ENCODE assay signal across 5 worm cellular contexts in genomic region chrIV:11306548-11306947, ce11.
TF ChIP-seq lines count a peak whose summit lies in the region.

TSS of gene B0035.13 (minus strand) at chrIV:11306720.

TF ChIP-seq in whole organism, L1 larva, 84 proteins besides CTCF, POLR2A, EP300 and RAD21:
- TF ChIP-seq elt-2 (tag; optimal IDR thresholded peaks at IDR 0.05; lab: Kevin White, UChicago) (peak; percentile 42), sptf-1 (tag; optimal IDR thresholded peaks at IDR 0.05; lab: Kevin White, UChicago) (no peak), efl-1 (optimal IDR thresholded peaks at IDR 0.05; lab: Kevin White, UChicago) (no peak), efl-1 (GFP tag; optimal IDR thresholded peaks at IDR 0.05 in 1 of 2; lab: Kevin White, UChicago) (peak in 1 of 2 experiments; percentile 19), nhr-84 (tag; optimal IDR thresholded peaks at IDR 0.05; lab: Kevin White, UChicago) (no peak), ceh-8 (GFP tag; optimal IDR thresholded peaks at IDR 0.05; lab: Kevin White, UChicago) (no peak), C34B4.2 (tag; optimal IDR thresholded peaks at IDR 0.05; lab: Kevin White, UChicago) (no peak)

TF ChIP-seq in whole organism, L2 larva, 48 proteins besides CTCF, POLR2A, EP300 and RAD21:
- peak; percentile 10 for TF ChIP-seq fos-1 (tag; optimal IDR thresholded peaks at IDR 0.05; lab: Kevin White, UChicago)
- no peak for TF ChIP-seq ceh-16 (tag; optimal IDR thresholded peaks at IDR 0.05; lab: Kevin White, UChicago)

TF ChIP-seq in whole organism, L3 larva, 47 proteins besides CTCF, POLR2A, EP300 and RAD21:
- TF ChIP-seq elt-1 (tag; optimal IDR thresholded peaks at IDR 0.05; lab: Kevin White, UChicago) (no peak), lin-15B (tag; optimal IDR thresholded peaks at IDR 0.05; lab: Kevin White, UChicago) (no peak), pqm-1 (tag; optimal IDR thresholded peaks at IDR 0.05; lab: Kevin White, UChicago) (no peak), egl-27 (tag; optimal IDR thresholded peaks at IDR 0.05; lab: Kevin White, UChicago) (no peak), elt-2 (tag; optimal IDR thresholded peaks at IDR 0.05; lab: Kevin White, UChicago) (peak; percentile 61)

TF ChIP-seq in whole organism, L4 larva, 104 proteins besides CTCF, POLR2A, EP300 and RAD21:
- TF ChIP-seq php-3 (GFP tag; IDR thresholded peaks at IDR 0.05; lab: Robert Waterston, UW) (peak; percentile 95), R02D3.7 (tag; optimal IDR thresholded peaks at IDR 0.05; lab: Kevin White, UChicago) (no peak), pha-4 (GFP tag; IDR thresholded peaks at IDR 0.05; lab: Robert Waterston, UW) (no peak), pha-4 (tag; optimal IDR thresholded peaks at IDR 0.05; lab: Kevin White, UChicago) (no peak), daf-19 (GFP tag; conservative IDR thresholded peaks at IDR 0.05; lab: Robert Waterston, UW) (no peak), ZK337.2 (GFP tag; IDR thresholded peaks at IDR 0.05; lab: Robert Waterston, UW) (no peak), nhr-28 (tag; optimal IDR thresholded peaks at IDR 0.05; lab: Kevin White, UChicago) (peak; percentile 43), cey-2 (tag; optimal IDR thresholded peaks at IDR 0.05; lab: Kevin White, UChicago; ENCODE audit: borderline replicate concordance, insufficient read depth) (no peak), F10B5.3 (tag; optimal IDR thresholded peaks at IDR 0.05; lab: Kevin White, UChicago) (no peak), nhr-76 (tag; optimal IDR thresholded peaks at IDR 0.05; lab: Kevin White, UChicago) (no peak), nhr-77 (tag; optimal IDR thresholded peaks at IDR 0.05; lab: Kevin White, UChicago) (peak; percentile 45), madf-9 (GFP tag; conservative IDR thresholded peaks at IDR 0.05; lab: Robert Waterston, UW) (no peak), daf-16 (GFP tag; optimal IDR thresholded peaks at IDR 0.05; lab: Kevin White, UChicago) (no peak), daf-16 (tag; optimal IDR thresholded peaks at IDR 0.05; lab: Kevin White, UChicago) (peak; percentile 39), ceh-44 (GFP tag; IDR thresholded peaks at IDR 0.05; lab: Robert Waterston, UW) (no peak), hlh-30 (tag; optimal IDR thresholded peaks at IDR 0.05; lab: Kevin White, UChicago; ENCODE audit: insufficient read depth) (peak; percentile 14), pqm-1 (tag; optimal IDR thresholded peaks at IDR 0.05; lab: Kevin White, UChicago) (peak; percentile 35), hlh-11 (tag; optimal IDR thresholded peaks at IDR 0.05; lab: Kevin White, UChicago) (peak; percentile 10), snpc-4 (tag; optimal IDR thresholded peaks at IDR 0.05; lab: Kevin White, UChicago) (no peak), dve-1 (tag; optimal IDR thresholded peaks at IDR 0.05; lab: Kevin White, UChicago; ENCODE audit: insufficient read depth) (peak; percentile 58), mxl-3 (GFP tag; optimal IDR thresholded peaks at IDR 0.05; lab: Kevin White, UChicago) (peak; percentile 29), gei-8 (GFP tag; optimal IDR thresholded peaks at IDR 0.05; lab: Kevin White, UChicago) (no peak), tra-1 (GFP tag; IDR thresholded peaks at IDR 0.05; lab: Robert Waterston, UW) (no peak), dmd-6 (GFP tag; IDR thresholded peaks at IDR 0.05; lab: Robert Waterston, UW) (0 out of 2 replicates have a peak, but pooled peaks have one; percentile 25), lin-13 (GFP tag; optimal IDR thresholded peaks at IDR 0.05; lab: Kevin White, UChicago) (no peak), rbr-2 (tag; optimal IDR thresholded peaks at IDR 0.05; lab: Kevin White, UChicago) (no peak), nhr-10 (tag; optimal IDR thresholded peaks at IDR 0.05; lab: Kevin White, UChicago) (no peak)

TF ChIP-seq in whole organism, young adult, 124 proteins besides CTCF, POLR2A, EP300 and RAD21:
- TF ChIP-seq nhr-27 (tag; optimal IDR thresholded peaks at IDR 0.05; lab: Kevin White, UChicago) (no peak), nhr-80 (tag; optimal IDR thresholded peaks at IDR 0.05; lab: Kevin White, UChicago) (peak; percentile 18)
